Fruit fly (Drosophila melanogaster) whole organism, embryonic: ENCODE data around the gene Cyp4d1.

Experiments
- Ada2b ChIP-seq: fragments of 200-800 bp; sonication (Bioruptor generic); IDR thresholded peaks from 2 replicates; pipeline ENCODE4 v1.3.6; 2022; ENCODE audit warnings: missing biosample characterization, missing genetic modification characterization
- Aef1 ChIP-seq: fragments of 200-800 bp; sonication (Bioruptor generic); IDR thresholded peaks from 3 replicates; pipeline ENCODE4 v1.3.6; 2022; ENCODE audit warnings: missing biosample characterization, missing genetic modification characterization
- Atf6 ChIP-seq: fragments of 200-800 bp; sonication (Bioruptor generic); IDR thresholded peaks from 2 replicates; pipeline ENCODE4 v1.3.6; 2022; ENCODE audit warnings: missing biosample characterization, missing genetic modification characterization
- CG10543 ChIP-seq: fragments of 200-800 bp; sonication (Bioruptor generic); optimal IDR thresholded peaks from 3 replicates; lab custom pipeline; 2017; ENCODE audit warnings: missing biosample characterization, mild to moderate bottlenecking, missing genetic modification characterization, moderate library complexity
- CG10565 ChIP-seq: fragments of 200-800 bp; sonication (Bioruptor generic); optimal IDR thresholded peaks from 3 replicates; lab custom pipeline; 2016; ENCODE audit warnings: missing biosample characterization, mild to moderate bottlenecking, missing genetic modification characterization
- CG12104 ChIP-seq: fragments of 200-800 bp; sonication (Bioruptor generic); optimal IDR thresholded peaks from 3 replicates; lab custom pipeline; 2016; ENCODE audit warnings: missing biosample characterization, missing genetic modification characterization
- CG12299 ChIP-seq: fragments of 200-800 bp; sonication (Bioruptor generic); optimal IDR thresholded peaks from 2 replicates; lab custom pipeline; 2018; ENCODE audit warnings: missing biosample characterization, mild to moderate bottlenecking, missing genetic modification characterization
- CG14050 ChIP-seq: fragments of 200-800 bp; sonication (Bioruptor generic); IDR thresholded peaks from 3 replicates; pipeline ENCODE4 v1.3.6; 2022; ENCODE audit warnings: missing biosample characterization, missing genetic modification characterization
- CG15269 ChIP-seq: fragments of 200-800 bp; sonication (Bioruptor generic); optimal IDR thresholded peaks from 2 replicates; lab custom pipeline; 2018; ENCODE audit warnings: missing biosample characterization, mild to moderate bottlenecking, missing genetic modification characterization, moderate library complexity
- CG17912 ChIP-seq: fragments of 200-800 bp; sonication (Bioruptor generic); optimal IDR thresholded peaks from 2 replicates; lab custom pipeline; 2018; ENCODE audit warnings: missing biosample characterization, mild to moderate bottlenecking, missing genetic modification characterization
- CG2199 ChIP-seq: fragments of 200-800 bp; sonication (Bioruptor generic); IDR thresholded peaks from 3 replicates; pipeline ENCODE4 v1.3.6; 2022; ENCODE audit warnings: missing biosample characterization, missing genetic modification characterization
- CG2712 ChIP-seq: fragments of 200-800 bp; optimal IDR thresholded peaks from 3 replicates; lab custom pipeline; 2019; ENCODE audit warnings: missing biosample characterization, mild to moderate bottlenecking, missing genetic modification characterization, moderate library complexity
- CG31365 ChIP-seq: fragments of 200-800 bp; sonication (Bioruptor generic); optimal IDR thresholded peaks from 2 replicates; lab custom pipeline; 2018; ENCODE audit warnings: missing biosample characterization, mild to moderate bottlenecking, missing genetic modification characterization
- CG33213 ChIP-seq: fragments of 200-800 bp; sonication (Bioruptor generic); optimal IDR thresholded peaks from 3 replicates; lab custom pipeline; 2016; ENCODE audit warnings: missing biosample characterization, missing genetic modification characterization
- CG4282 ChIP-seq: fragments of 200-800 bp; sonication (Bioruptor generic); optimal IDR thresholded peaks from 2 replicates; lab custom pipeline; 2016; ENCODE audit warnings: missing biosample characterization, missing genetic modification characterization
- CG4328 ChIP-seq: fragments of 200-800 bp; sonication (Bioruptor generic); optimal IDR thresholded peaks from 3 replicates; lab custom pipeline; 2017; ENCODE audit warnings: missing biosample characterization, missing genetic modification reagents, missing genetic modification characterization
- CG4360 ChIP-seq: fragments of 200-800 bp; sonication (Bioruptor generic); IDR thresholded peaks from 2 replicates; pipeline ENCODE4 v1.3.6; 2022; ENCODE audit warnings: missing biosample characterization, missing genetic modification characterization
- CG5245 ChIP-seq: fragments of 200-800 bp; sonication (Bioruptor generic); optimal IDR thresholded peaks from 3 replicates; lab custom pipeline; 2016; ENCODE audit warnings: missing biosample characterization, missing genetic modification characterization
- CG6791 ChIP-seq: fragments of 200-800 bp; sonication (Bioruptor generic); IDR thresholded peaks from 3 replicates; pipeline ENCODE4 v1.3.6; 2022; ENCODE audit warnings: missing biosample characterization, missing genetic modification characterization; ENCODE audit not compliant: partially characterized antibody
- CG6813 ChIP-seq: fragments of 200-800 bp; sonication (Bioruptor generic); optimal IDR thresholded peaks from 2 replicates; lab custom pipeline; 2017; ENCODE audit warnings: missing biosample characterization, missing genetic modification characterization, mild to moderate bottlenecking, moderate library complexity, missing genetic modification reagents
- CG9727 ChIP-seq: fragments of 200-800 bp; sonication (Bioruptor generic); optimal IDR thresholded peaks from 3 replicates; lab custom pipeline; 2017; ENCODE audit warnings: missing biosample characterization, mild to moderate bottlenecking, missing genetic modification characterization
- CG9797 ChIP-seq: fragments of 200-800 bp; sonication (Bioruptor generic); optimal IDR thresholded peaks from 3 replicates; lab custom pipeline; 2018; ENCODE audit warnings: missing biosample characterization, mild to moderate bottlenecking, missing genetic modification characterization
- Elba2 ChIP-seq: fragments of 200-800 bp; sonication (Bioruptor generic); optimal IDR thresholded peaks from 3 replicates; lab custom pipeline; 2016; ENCODE audit warnings: missing biosample characterization, missing genetic modification characterization
- Fer3 ChIP-seq: fragments of 200-800 bp; sonication (Bioruptor generic); optimal IDR thresholded peaks from 2 replicates; lab custom pipeline; 2018; ENCODE audit warnings: missing biosample characterization, mild to moderate bottlenecking, missing genetic modification characterization, moderate library complexity
- HLHmδ ChIP-seq: fragments of 200-800 bp; sonication (Bioruptor generic); optimal IDR thresholded peaks from 2 replicates; lab custom pipeline; 2018; ENCODE audit warnings: missing biosample characterization, mild to moderate bottlenecking, missing genetic modification characterization, moderate library complexity
- Hand ChIP-seq: fragments of 200-800 bp; sonication (Bioruptor generic); optimal IDR thresholded peaks from 2 replicates; lab custom pipeline; 2017; ENCODE audit warnings: mild to moderate bottlenecking, missing biosample characterization, missing genetic modification reagents, missing genetic modification characterization
- HmgD ChIP-seq: fragments of 200-800 bp; sonication (Bioruptor generic); optimal IDR thresholded peaks from 3 replicates; lab custom pipeline; 2016; ENCODE audit warnings: missing biosample characterization, missing genetic modification characterization
- Max ChIP-seq: fragments of 200-800 bp; sonication (Bioruptor generic); optimal IDR thresholded peaks from 2 replicates; lab custom pipeline; 2016; ENCODE audit warnings: missing biosample characterization, mild to moderate bottlenecking, missing genetic modification characterization
- Med ChIP-seq: fragments of 200-800 bp; sonication (Bioruptor generic); peaks from one replicate; lab custom pipeline; 2016; ENCODE audit warnings: missing biosample characterization, missing genetic modification characterization, mild to moderate bottlenecking, inconsistent platforms, moderate library complexity
- Meics ChIP-seq: fragments of 200-800 bp; sonication (Bioruptor generic); optimal IDR thresholded peaks from 2 replicates; lab custom pipeline; 2017; ENCODE audit warnings: missing biosample characterization, mild to moderate bottlenecking, missing genetic modification characterization
- Vsx1 ChIP-seq: fragments of 200-800 bp; sonication (Bioruptor generic); optimal IDR thresholded peaks from 2 replicates; lab custom pipeline; 2017; ENCODE audit warnings: missing biosample characterization, mild to moderate bottlenecking, missing genetic modification characterization, missing genetic modification reagents
- Xbp1 ChIP-seq: fragments of 200-800 bp; sonication (Bioruptor generic); optimal IDR thresholded peaks from 3 replicates; lab custom pipeline; 2016; ENCODE audit warnings: missing biosample characterization, mild to moderate bottlenecking, missing genetic modification characterization
- Xrp1 ChIP-seq: fragments of 200-800 bp; sonication (Bioruptor generic); IDR thresholded peaks from 2 replicates; pipeline ENCODE4 v1.3.6; 2022; ENCODE audit warnings: missing biosample characterization, missing genetic modification characterization
- bab2 ChIP-seq: fragments of 200-800 bp; sonication (Bioruptor generic); optimal IDR thresholded peaks from 2 replicates; lab custom pipeline; 2016; ENCODE audit warnings: missing biosample characterization, missing genetic modification characterization
- bigmax ChIP-seq: fragments of 200-800 bp; sonication (Bioruptor generic); optimal IDR thresholded peaks from 2 replicates; lab custom pipeline; 2018; ENCODE audit warnings: missing biosample characterization, mild to moderate bottlenecking, missing genetic modification characterization
- bsh ChIP-seq, 2 experiments: fragments of 200-800 bp; sonication (Bioruptor generic); optimal IDR thresholded peaks; 2 replicates each; lab custom pipeline; 2017 to 2018; ENCODE audit warnings: mild to moderate bottlenecking in 2 of 2, missing biosample characterization in 2 of 2, missing genetic modification characterization in 2 of 2, moderate library complexity in 1 of 2
- croc ChIP-seq: fragments of 200-800 bp; sonication (Bioruptor generic); conservative IDR thresholded peaks from 3 replicates; pipeline ENCODE4 v1.3.6; 2022; ENCODE audit warnings: missing biosample characterization, missing genetic modification characterization
- dmrt99B ChIP-seq: fragments of 200-800 bp; sonication (Bioruptor generic); optimal IDR thresholded peaks from 2 replicates; lab custom pipeline; 2018; ENCODE audit warnings: missing biosample characterization, mild to moderate bottlenecking, missing genetic modification characterization, moderate library complexity
- dysf ChIP-seq: fragments of 200-800 bp; sonication (Bioruptor generic); IDR thresholded peaks from 3 replicates; pipeline ENCODE4 v1.3.6; 2022; ENCODE audit warnings: missing biosample characterization, missing genetic modification characterization
- gro ChIP-seq: fragments of 200-800 bp; sonication (Bioruptor generic); optimal IDR thresholded peaks from 2 replicates; lab custom pipeline; 2016; ENCODE audit warnings: missing biosample characterization, missing genetic modification characterization
- jing ChIP-seq: fragments of 200-800 bp; sonication (Bioruptor generic); optimal IDR thresholded peaks from 2 replicates; lab custom pipeline; 2018; ENCODE audit warnings: missing biosample characterization, mild to moderate bottlenecking, missing genetic modification characterization
- lilli ChIP-seq: fragments of 200-800 bp; sonication (Bioruptor generic); optimal IDR thresholded peaks from 3 replicates; lab custom pipeline; 2016; ENCODE audit warnings: missing biosample characterization, missing genetic modification characterization
- lmd ChIP-seq: fragments of 200-800 bp; sonication (Bioruptor generic); IDR thresholded peaks from 2 replicates; pipeline ENCODE4 v1.3.6; 2022; ENCODE audit warnings: missing biosample characterization, missing genetic modification characterization
- onecut ChIP-seq: fragments of 200-800 bp; sonication (Bioruptor generic); IDR thresholded peaks from 2 replicates; pipeline ENCODE4 v1.3.6; 2022; ENCODE audit warnings: missing biosample characterization, missing genetic modification characterization
- rib ChIP-seq: fragments of 200-800 bp; sonication (Bioruptor generic); IDR thresholded peaks from 2 replicates; pipeline ENCODE4 v1.3.6; 2022; ENCODE audit warnings: missing biosample characterization, missing genetic modification characterization
- slbo ChIP-seq: fragments of 200-800 bp; sonication (Bioruptor generic); IDR thresholded peaks from 2 replicates; pipeline ENCODE4 v1.3.6; 2022; ENCODE audit warnings: missing biosample characterization, missing genetic modification characterization
- sob ChIP-seq: fragments of 200-800 bp; sonication (Bioruptor generic); IDR thresholded peaks from 2 replicates; pipeline ENCODE4 v1.3.6; 2022; ENCODE audit warnings: missing biosample characterization, missing genetic modification characterization
- vnd ChIP-seq: fragments of 200-800 bp; sonication (Bioruptor generic); IDR thresholded peaks from 3 replicates; pipeline ENCODE4 v1.3.6; 2022; ENCODE audit warnings: missing biosample characterization, missing genetic modification characterization; ENCODE audit not compliant: partially characterized antibody
- zen ChIP-seq: fragments of 200-800 bp; sonication (Bioruptor generic); optimal IDR thresholded peaks from 3 replicates; lab custom pipeline; 2018; ENCODE audit warnings: missing biosample characterization, mild to moderate bottlenecking, missing genetic modification characterization, moderate library complexity

Cyp4d1 gene

dm6 chrX:2135868-2136787, 25.9 kb downstream of the Cyp4d1 start (continued):
- peak in 1 of 2 experiments; percentile 18 for TF ChIP-seq bsh (GFP tag; optimal IDR thresholded peaks at IDR 0.05; lab: Kevin White, UChicago)
- TF ChIP-seq slbo (GFP tag; lab: Robert Waterston, UW), result peak; percentile 54
- TF ChIP-seq dysf (GFP tag; lab: Robert Waterston, UW), result peak; percentile 68
- TF ChIP-seq bab2 (GFP tag; lab: Kevin White, UChicago), result peak; percentile 49
- peak; percentile 62 for TF ChIP-seq lmd (GFP tag; lab: Robert Waterston, UW)
- TF ChIP-seq CG4328 (GFP tag; lab: Kevin White, UChicago), result no peak
- peak; percentile 11 for TF ChIP-seq HLHmδ (GFP tag; lab: Kevin White, UChicago)
- no peak; the same call in 2 of the 3 replicates for TF ChIP-seq CG2199 (GFP tag; lab: Robert Waterston, UW)
- no peak for TF ChIP-seq Fer3 (tag; lab: Kevin White, UChicago)
- TF ChIP-seq rib, result no peak
- no peak for TF ChIP-seq gro (GFP tag; lab: Kevin White, UChicago)
- no peak for TF ChIP-seq CG10543 (GFP tag; lab: Kevin White, UChicago)
- TF ChIP-seq CG14050, result peak; percentile 47; the same call in 1 of the 3 replicates
- TF ChIP-seq Max, result no peak
- TF ChIP-seq CG12104 (GFP tag; lab: Kevin White, UChicago), result no peak
- no peak for TF ChIP-seq CG12299 (tag; lab: Kevin White, UChicago)
- no peak for TF ChIP-seq CG31365 (tag; lab: Kevin White, UChicago)
- TF ChIP-seq CG6813 (GFP tag; lab: Kevin White, UChicago), result no peak
- no peak for TF ChIP-seq CG5245 (GFP tag; lab: Kevin White, UChicago)
- no peak for TF ChIP-seq CG10565
- no peak for TF ChIP-seq jing (GFP tag; lab: Kevin White, UChicago)
- TF ChIP-seq CG2712 (tag; lab: Kevin White, UChicago), result no peak
- peak; percentile 85 for TF ChIP-seq Vsx1 (GFP tag; lab: Kevin White, UChicago)
- TF ChIP-seq HmgD (GFP tag; lab: Kevin White, UChicago), result no peak
- peak; percentile 46 for TF ChIP-seq dmrt99B (tag; lab: Kevin White, UChicago)
- TF ChIP-seq CG9797 (GFP tag; lab: Kevin White, UChicago), result no peak
- TF ChIP-seq Meics, result peak; percentile 57
- no peak; the same call in 1 of the 2 replicates for TF ChIP-seq Xrp1 (GFP tag; lab: Robert Waterston, UW)
- TF ChIP-seq CG33213 (GFP tag; lab: Kevin White, UChicago), result no peak
- TF ChIP-seq Elba2 (GFP tag; lab: Kevin White, UChicago), result no peak
- no peak for TF ChIP-seq CG9727
- no peak for TF ChIP-seq Atf6 (GFP tag; lab: Robert Waterston, UW)
- no peak for TF ChIP-seq Hand
- peak; percentile 47 for TF ChIP-seq Xbp1 (GFP tag; lab: Kevin White, UChicago)
- TF ChIP-seq sob (GFP tag; lab: Robert Waterston, UW), result 0 out of 2 replicates have a peak, but pooled peaks have one; percentile 5
- no peak for TF ChIP-seq CG6791 (GFP tag; lab: Robert Waterston, UW)
- TF ChIP-seq Ada2b, result no peak
- peak; percentile 50 for TF ChIP-seq Aef1 (GFP tag; lab: Robert Waterston, UW)
- TF ChIP-seq lilli, result peak; percentile 39
- TF ChIP-seq croc (GFP tag; lab: Robert Waterston, UW), result peak; percentile 18; the same call in 1 of the 3 replicates
- no peak for TF ChIP-seq CG17912 (GFP tag; lab: Kevin White, UChicago)
- TF ChIP-seq bigmax, result no peak
- TF ChIP-seq onecut (GFP tag; lab: Robert Waterston, UW), result no peak
- no peak for TF ChIP-seq CG4360 (GFP tag; lab: Robert Waterston, UW)
- TF ChIP-seq vnd (GFP tag; lab: Robert Waterston, UW), result 0 out of 3 replicates have a peak, but pooled peaks have one; percentile 5
- TF ChIP-seq CG15269, result peak; percentile 54
- TF ChIP-seq Med (GFP tag; lab: Kevin White, UChicago), result peak; percentile 53
- TF ChIP-seq CG4282 (GFP tag; lab: Kevin White, UChicago), result no peak
- no peak for TF ChIP-seq zen
